Worm (Caenorhabditis elegans) whole organism, L1 larva: Measurements from ENCODE around the gene sre-43.
A peak's percentile ranks its signal among the peaks of the same experiment; 100 is the strongest.

Source experiments
- aly-2 ChIP-seq: fragments of 150-350 bp; optimal IDR thresholded peaks from 2 replicates; lab custom pipeline; 2014; ENCODE audit warnings: missing biosample characterization, missing genetic modification characterization
- blmp-1 ChIP-seq: fragments of 150-350 bp; optimal IDR thresholded peaks from 2 replicates; lab custom pipeline; 2014; ENCODE audit warnings: missing biosample characterization, missing genetic modification characterization
- ceh-63 ChIP-seq: fragments of 200-800 bp; sonication (Bioruptor generic); optimal IDR thresholded peaks from 2 replicates; lab custom pipeline; 2018; ENCODE audit warnings: mild to moderate bottlenecking, missing genetic modification characterization, missing compliant biosample characterization
- ceh-8 ChIP-seq: fragments of 200-800 bp; sonication (Bioruptor generic); optimal IDR thresholded peaks from 2 replicates; lab custom pipeline; 2018; ENCODE audit warnings: mild to moderate bottlenecking, missing genetic modification characterization, moderate library complexity, missing compliant biosample characterization
- efl-1 ChIP-seq, 4 experiments: fragments of 150-350 bp; optimal IDR thresholded peaks in 3 of 4; peaks in 1 of 4; 1 replicate in 1 of 4; 2 replicates in 3 of 4; lab custom pipeline; 2014; ENCODE audit warnings: missing biosample characterization in 2 of 4, missing genetic modification characterization in 2 of 4, missing genetic modification reagents in 2 of 4
- egl-13 ChIP-seq: sonication (generic microtip); optimal IDR thresholded peaks from 2 replicates; lab custom pipeline; 2016; ENCODE audit warnings: missing genotype, missing genetic modification reagents, missing genetic modification characterization, missing compliant biosample characterization
- elt-2 ChIP-seq: sonication (generic microtip); optimal IDR thresholded peaks from 2 replicates; lab custom pipeline; 2016; ENCODE audit warnings: missing genetic modification characterization, mild to moderate bottlenecking, inconsistent platforms, missing compliant biosample characterization, missing genetic modification reagents
- ets-5 ChIP-seq: fragments of 200-800 bp; sonication (Bioruptor generic); IDR thresholded peaks from 2 replicates; pipeline ENCODE4 v1.3.6; 2022; ENCODE audit warnings: missing genetic modification characterization, missing compliant biosample characterization
- fkh-10 ChIP-seq: sonication (generic microtip); optimal IDR thresholded peaks from 2 replicates; lab custom pipeline; 2017; ENCODE audit warnings: missing biosample characterization, missing genetic modification reagents, missing genetic modification characterization
- fkh-4 ChIP-seq: sonication (generic microtip); optimal IDR thresholded peaks from 2 replicates; lab custom pipeline; 2016; ENCODE audit warnings: missing compliant biosample characterization, missing genetic modification characterization, borderline replicate concordance
- grh-1 ChIP-seq: fragments of 200-800 bp; sonication (Bioruptor generic); IDR thresholded peaks from 2 replicates; pipeline ENCODE4 v1.3.6; 2022; ENCODE audit warnings: missing genetic modification reagents, missing genetic modification characterization, missing compliant biosample characterization
- isw-1 ChIP-seq: fragments of 200-800 bp; sonication (Bioruptor generic); IDR thresholded peaks from 2 replicates; pipeline ENCODE4 v1.3.6; 2022; ENCODE audit warnings: missing genetic modification characterization, missing compliant biosample characterization
- lin-13 ChIP-seq: fragments of 150-350 bp; optimal IDR thresholded peaks from 2 replicates; lab custom pipeline; 2014; ENCODE audit warnings: missing biosample characterization, missing genetic modification reagents, missing genetic modification characterization
- lin-14 ChIP-seq: fragments of 200-800 bp; sonication (Bioruptor generic); optimal IDR thresholded peaks from 2 replicates; lab custom pipeline; 2018; ENCODE audit warnings: mild to moderate bottlenecking, missing genetic modification characterization, moderate library complexity, missing compliant biosample characterization
- lin-15B ChIP-seq: fragments of 150-350 bp; sonication (generic microtip); optimal IDR thresholded peaks from 3 replicates; lab custom pipeline; 2014; ENCODE audit warnings: missing biosample characterization, missing genetic modification characterization
- lin-35 ChIP-seq, 2 experiments: fragments of 150-350 bp; optimal IDR thresholded peaks; 2 replicates each; lab custom pipeline; 2014; ENCODE audit warnings: missing biosample characterization in 2 of 2, missing genetic modification characterization in 2 of 2, missing genetic modification reagents in 2 of 2
- lir-3 ChIP-seq: sonication (generic microtip); optimal IDR thresholded peaks from 2 replicates; lab custom pipeline; 2016; ENCODE audit warnings: mild to moderate bottlenecking, missing genetic modification characterization, moderate library complexity, missing compliant biosample characterization; ENCODE audit not compliant: poor library complexity
- lsy-2 ChIP-seq, 2 experiments: fragments of 150-350 bp; optimal IDR thresholded peaks; 2 replicates each; lab custom pipeline; 2014; ENCODE audit warnings: missing biosample characterization in 2 of 2, missing genetic modification characterization in 2 of 2
- mep-1 ChIP-seq: fragments of 150-350 bp; optimal IDR thresholded peaks from 2 replicates; lab custom pipeline; 2014; ENCODE audit warnings: missing biosample characterization, missing genetic modification characterization
- nhr-20 ChIP-seq: sonication (generic microtip); optimal IDR thresholded peaks from 2 replicates; lab custom pipeline; 2016; ENCODE audit warnings: mild to moderate bottlenecking, missing genetic modification characterization, missing compliant biosample characterization
- nhr-237 ChIP-seq: fragments of 150-350 bp; optimal IDR thresholded peaks from 2 replicates; lab custom pipeline; 2014; ENCODE audit warnings: missing biosample characterization, missing genetic modification characterization
- nhr-77 ChIP-seq: fragments of 150-350 bp; optimal IDR thresholded peaks from 2 replicates; lab custom pipeline; 2014; ENCODE audit warnings: missing biosample characterization, missing genetic modification characterization
- nhr-85 ChIP-seq: sonication (generic microtip); peaks from one replicate; lab custom pipeline; 2016; ENCODE audit warnings: missing genetic modification characterization, inconsistent platforms, missing compliant biosample characterization
- rnt-1 ChIP-seq: sonication (generic microtip); optimal IDR thresholded peaks from 2 replicates; lab custom pipeline; 2016; ENCODE audit warnings: mild to moderate bottlenecking, missing genetic modification characterization, moderate library complexity, missing compliant biosample characterization
- sptf-1 ChIP-seq: fragments of 150-350 bp; optimal IDR thresholded peaks from 2 replicates; lab custom pipeline; 2014; ENCODE audit warnings: missing biosample characterization, missing genetic modification characterization
- swsn-7 ChIP-seq: sonication (generic microtip); optimal IDR thresholded peaks from 2 replicates; lab custom pipeline; 2016; ENCODE audit warnings: missing genetic modification characterization, missing compliant biosample characterization
- unc-130 ChIP-seq: fragments of 150-350 bp; optimal IDR thresholded peaks from 2 replicates; lab custom pipeline; 2017; ENCODE audit warnings: missing biosample characterization, missing genetic modification characterization, inconsistent platforms
- unc-62 ChIP-seq: fragments of 150-350 bp; optimal IDR thresholded peaks from 2 replicates; lab custom pipeline; 2014; ENCODE audit warnings: missing biosample characterization, missing genetic modification reagents, missing genetic modification characterization
- unc-86 ChIP-seq: sonication (generic microtip); optimal IDR thresholded peaks from 2 replicates; lab custom pipeline; 2016; ENCODE audit warnings: missing genetic modification characterization, missing compliant biosample characterization
- xbp-1 ChIP-seq: sonication (generic microtip); optimal IDR thresholded peaks from 2 replicates; lab custom pipeline; 2016; ENCODE audit warnings: missing genetic modification characterization, missing compliant biosample characterization
- zag-1 ChIP-seq: fragments of 150-350 bp; optimal IDR thresholded peaks from 2 replicates; lab custom pipeline; 2014; ENCODE audit warnings: missing biosample characterization, missing genetic modification characterization

Gene sre-43

ce11 chrII:13951986-13952385 is 16.9 kb downstream of the sre-43 start:
- TF ChIP-seq fkh-4 (tag; lab: Kevin White, UChicago) (no peak), egl-13 (tag; lab: Kevin White, UChicago) (no peak)

DNA sequence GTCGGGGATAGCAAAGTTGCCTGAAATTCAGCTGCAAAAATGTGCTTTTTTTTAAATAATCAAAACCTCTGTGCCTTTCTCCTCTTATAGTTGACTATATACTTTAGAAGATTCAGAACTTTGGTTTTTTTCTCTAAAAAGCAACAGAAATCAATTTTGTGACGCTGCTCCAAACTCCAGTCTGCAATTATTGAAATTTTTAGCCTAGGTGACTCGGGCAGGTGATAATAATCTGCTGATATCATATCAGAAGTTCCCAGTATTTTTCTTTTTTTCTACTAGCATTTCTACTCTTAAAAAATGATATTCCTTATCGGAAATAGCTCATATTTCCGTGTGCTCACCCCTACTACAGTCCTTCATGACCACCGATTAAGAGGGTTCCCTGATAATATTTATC is 19.6 kb downstream of the sre-43 start, which contains the start of gene sre-44:
TSS of gene sre-44 (plus strand) at position 301 of the 400 bp plus-strand sequence.
- peak; percentile 20 for TF ChIP-seq nhr-85 (tag; lab: Kevin White, UChicago)
- peak; percentile 26 for TF ChIP-seq elt-2 (tag; lab: Kevin White, UChicago)
- no peak for TF ChIP-seq unc-130
- TF ChIP-seq unc-86 (tag; lab: Kevin White, UChicago): no peak
- no peak for TF ChIP-seq grh-1
- no peak for TF ChIP-seq fkh-10
- no peak for TF ChIP-seq nhr-20 (tag; lab: Kevin White, UChicago)

DNA sequence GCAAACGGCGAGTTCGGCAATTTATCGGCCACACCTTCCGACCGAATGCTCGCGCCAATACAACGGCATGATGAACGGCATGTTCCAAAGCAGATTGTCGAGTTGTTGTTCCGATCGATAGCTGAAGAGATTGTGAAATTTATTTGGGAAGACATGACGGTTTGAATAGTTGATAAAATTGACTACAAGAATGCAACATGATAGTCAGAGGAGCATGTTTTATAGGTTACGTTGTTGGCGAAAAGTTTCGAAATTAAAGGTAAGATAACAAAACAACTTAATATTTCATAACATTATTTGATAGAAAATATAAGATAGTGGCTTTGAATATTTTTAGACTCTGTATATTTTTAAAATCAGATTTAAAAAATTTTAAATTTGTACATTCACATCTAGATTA is 23.4 kb downstream of the sre-43 start:
- no peak for TF ChIP-seq xbp-1 (tag; lab: Kevin White, UChicago)
- peak; percentile 44 for TF ChIP-seq elt-2 (tag; lab: Kevin White, UChicago)

DNA sequence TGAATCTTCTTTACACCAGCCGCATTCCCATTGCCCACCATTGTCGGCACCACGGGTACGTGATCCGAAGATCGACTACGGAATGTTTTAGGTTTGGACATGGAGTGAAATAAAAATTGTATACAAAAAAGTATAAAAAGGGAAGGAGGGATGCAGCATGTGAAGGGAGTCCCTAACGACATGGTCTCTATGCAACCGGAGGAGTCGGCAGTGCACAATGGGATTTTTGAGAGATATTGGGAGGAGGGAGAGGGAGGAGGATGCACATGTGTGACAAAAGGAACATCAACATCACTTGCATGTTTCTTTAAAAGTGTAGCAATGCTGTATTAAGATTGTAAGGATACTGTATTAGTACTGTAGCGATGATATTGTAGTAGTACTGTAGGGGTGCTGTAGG is 29.3 kb downstream of the sre-43 start, which contains the start of gene W07G1.1:
TSS of gene W07G1.1 (minus strand) at position 101 of the 400 bp plus-strand sequence.
- TF ChIP-seq lsy-2 (tag; optimal IDR thresholded peaks at IDR 0.05; lab: Kevin White, UChicago) (no peak), ets-5 (GFP tag; lab: Robert Waterston, UW) (no peak), unc-62 (no peak), blmp-1 (tag; lab: Kevin White, UChicago) (no peak), nhr-20 (tag; lab: Kevin White, UChicago) (no peak), nhr-237 (tag; lab: Kevin White, UChicago) (no peak), ceh-63 (no peak)
- TF ChIP-seq, all 84 proteins: peak for 0

- TF ChIP-seq nhr-85 (tag; lab: Kevin White, UChicago) (no peak), unc-130 (no peak)
Observed at ce11 chrII:13938290-13938689, 30.6 kb downstream of the sre-43 start.

- TF ChIP-seq lin-14 (GFP tag; lab: Kevin White, UChicago) (peak; percentile 55), efl-1 (optimal IDR thresholded peaks at IDR 0.05; lab: Kevin White, UChicago) (no peak), efl-1 (GFP tag; optimal IDR thresholded peaks at IDR 0.05 in 1 of 2; lab: Kevin White, UChicago) (peak in 1 of 2 experiments; percentile 78), swsn-7 (tag; lab: Kevin White, UChicago) (no peak), ceh-8 (GFP tag; lab: Kevin White, UChicago) (peak; percentile 52), ets-5 (GFP tag; lab: Robert Waterston, UW) (no peak), egl-13 (tag; lab: Kevin White, UChicago) (peak; percentile 17), aly-2 (no peak), isw-1 (GFP tag; lab: Robert Waterston, UW) (no peak)
Observed at ce11 chrII:13935907-13936306, 33.0 kb downstream of the sre-43 start.

ce11 chrII:13933534-13933933 is 35.3 kb downstream of the sre-43 start:
- TF ChIP-seq ceh-8 (GFP tag; lab: Kevin White, UChicago) (peak; percentile 56), ceh-63 (peak; percentile 76), efl-1 (optimal IDR thresholded peaks at IDR 0.05; lab: Kevin White, UChicago) (no peak), efl-1 (GFP tag; optimal IDR thresholded peaks at IDR 0.05 in 1 of 2; lab: Kevin White, UChicago) (peak in 1 of 2 experiments; percentile 61), lin-35 (GFP tag; optimal IDR thresholded peaks at IDR 0.05; lab: Kevin White, UChicago) (no peak), lin-13 (GFP tag; lab: Kevin White, UChicago) (no peak), lin-14 (GFP tag; lab: Kevin White, UChicago) (peak; percentile 47), mep-1 (tag; lab: Kevin White, UChicago) (no peak), sptf-1 (no peak), fkh-4 (tag; lab: Kevin White, UChicago) (no peak), rnt-1 (tag; lab: Kevin White, UChicago) (no peak), nhr-77 (tag; lab: Kevin White, UChicago) (no peak), elt-2 (tag; lab: Kevin White, UChicago) (no peak), zag-1 (tag; lab: Kevin White, UChicago) (no peak), lin-15B (tag; lab: Kevin White, UChicago) (no peak), lir-3 (tag; lab: Kevin White, UChicago) (no peak)
